Fruit fly (Drosophila melanogaster): ENCODE measurements around the gene CG34280.

CG34280 gene

DNA sequence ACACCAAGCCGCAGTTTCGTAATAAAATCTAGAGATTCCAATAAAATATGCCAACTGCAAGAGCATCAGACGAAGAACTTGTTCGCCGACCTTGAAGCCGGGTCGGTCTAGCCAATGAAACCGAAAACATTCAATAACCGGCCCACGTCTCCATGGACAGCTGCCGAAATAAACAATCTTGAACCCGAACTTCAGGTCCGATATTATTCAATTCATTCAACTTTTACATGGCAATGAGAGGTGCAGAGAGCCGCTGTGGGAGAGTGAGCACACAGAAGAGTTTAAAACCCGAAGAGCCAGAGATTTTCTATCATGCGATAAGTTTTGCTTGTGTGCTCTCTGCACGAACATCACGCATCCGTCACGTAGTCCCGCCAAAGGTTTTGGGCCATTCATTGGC is 26.0 kb downstream of the CG34280 start:
- TF ChIP-seq Blimp-1 (GFP tag; optimal IDR thresholded peaks at IDR 0.05) (peak; percentile 9), CG10669 (GFP tag; optimal IDR thresholded peaks at IDR 0.05) (no peak), Hr38 (GFP tag; optimal IDR thresholded peaks at IDR 0.05) (no peak), vri (GFP tag; optimal IDR thresholded peaks at IDR 0.05) (no peak)

dm6 chr3R:17371094-17371493 is 32.4 kb downstream of the CG34280 start:
- no peak for TF ChIP-seq CG7368 (GFP tag; optimal IDR thresholded peaks at IDR 0.05)
- TF ChIP-seq Blimp-1 (GFP tag; optimal IDR thresholded peaks at IDR 0.05) = no peak
- TF ChIP-seq eg (GFP tag; IDR thresholded peaks at IDR 0.05) = peak; percentile 55; the same call in 2 of the 3 replicates
- no peak for TF ChIP-seq vri (GFP tag; optimal IDR thresholded peaks at IDR 0.05)
- no peak for TF ChIP-seq Hr4 (GFP tag; optimal IDR thresholded peaks at IDR 0.05)
- 0 out of 3 replicates have a peak, but pooled peaks have one; percentile 36 for TF ChIP-seq CG6163 (GFP tag; IDR thresholded peaks at IDR 0.05)
- peak; percentile 35; the same call in 1 of the 2 replicates for TF ChIP-seq CG15336 (GFP tag; IDR thresholded peaks at IDR 0.05)
- TF ChIP-seq CG8632 (GFP tag; optimal IDR thresholded peaks at IDR 0.05) = no peak
- no peak for TF ChIP-seq Eip75B (GFP tag; optimal IDR thresholded peaks at IDR 0.05)
- no peak for TF ChIP-seq svp (GFP tag)
- peak; percentile 38 for TF ChIP-seq CG32006 (GFP tag; optimal IDR thresholded peaks at IDR 0.05)
- no peak for TF ChIP-seq Eip93F (GFP tag; optimal IDR thresholded peaks at IDR 0.05)
- peak; percentile 23 for TF ChIP-seq Ets96B (tag; optimal IDR thresholded peaks at IDR 0.05)
- no peak for TF ChIP-seq esn (GFP tag; optimal IDR thresholded peaks at IDR 0.05)
- TF ChIP-seq CG9139 (GFP tag; optimal IDR thresholded peaks at IDR 0.05) = no peak
- peak; percentile 12 for TF ChIP-seq CG6276 (GFP tag; optimal IDR thresholded peaks at IDR 0.05)
- TF ChIP-seq CG11294 (GFP tag; IDR thresholded peaks at IDR 0.05) = peak; percentile 16; the same call in 1 of the 2 replicates
- no peak for TF ChIP-seq OdsH (GFP tag; optimal IDR thresholded peaks at IDR 0.05)
- no peak for TF ChIP-seq CG6808 (GFP tag; optimal IDR thresholded peaks at IDR 0.05)
- no peak for TF ChIP-seq CG4318 (GFP tag; optimal IDR thresholded peaks at IDR 0.05)
- peak; percentile 53; the same call in 1 of the 3 replicates for TF ChIP-seq CG8119 (GFP tag; IDR thresholded peaks at IDR 0.05)
- TF ChIP-seq CG10669 (GFP tag; optimal IDR thresholded peaks at IDR 0.05) = peak; percentile 4

dm6 chr3R:17366023-17366422 is 37.5 kb downstream of the CG34280 start, which contains the start of gene beat-IIa:
TSS of gene beat-IIa (minus strand) at chr3R:17366119.
- no peak for TF ChIP-seq Eip93F (GFP tag; optimal IDR thresholded peaks at IDR 0.05)
- TF ChIP-seq dac (GFP tag; optimal IDR thresholded peaks at IDR 0.05) = no peak
- TF ChIP-seq CG3919 (GFP tag; optimal IDR thresholded peaks at IDR 0.05) = no peak
- TF ChIP-seq CG1621 (tag; optimal IDR thresholded peaks at IDR 0.05) = no peak

- TF ChIP-seq topi (GFP tag; optimal IDR thresholded peaks at IDR 0.05) (no peak), Eip78C (GFP tag) (no peak), CG16779 (tag; optimal IDR thresholded peaks at IDR 0.05) (no peak), Sox15 (GFP tag; optimal IDR thresholded peaks at IDR 0.05) (no peak), Eip75B (GFP tag; optimal IDR thresholded peaks at IDR 0.05) (no peak), CG8632 (GFP tag; optimal IDR thresholded peaks at IDR 0.05) (no peak), CG3032 (tag; optimal IDR thresholded peaks at IDR 0.05) (no peak), net (GFP tag; optimal IDR thresholded peaks at IDR 0.05) (no peak), Met (GFP tag; optimal IDR thresholded peaks at IDR 0.05) (no peak), svp (GFP tag) (no peak), eg (GFP tag; IDR thresholded peaks at IDR 0.05) (no peak)
Measured at dm6 chr3R:17359370-17359769, 44.1 kb downstream of the CG34280 start.

Measured in whole organism, prepupa.